Fruit fly (Drosophila melanogaster) whole organism, prepupa: ENCODE measurements around the gene CG10116.

Experiments used
- Blimp-1 ChIP-seq: fragments of 200-800 bp; sonication (Bioruptor generic); optimal IDR thresholded peaks from 3 replicates; lab custom pipeline; 2017; ENCODE audit warnings: missing biosample characterization, missing genetic modification characterization, mild to moderate bottlenecking, moderate library complexity, missing genetic modification reagents
- CG10631 ChIP-seq: fragments of 200-800 bp; sonication (Bioruptor generic); optimal IDR thresholded peaks from 2 replicates; lab custom pipeline; 2016; ENCODE audit warnings: missing biosample characterization, missing genetic modification characterization
- CG10669 ChIP-seq: fragments of 200-800 bp; sonication (Bioruptor generic); optimal IDR thresholded peaks from 3 replicates; lab custom pipeline; 2018; ENCODE audit warnings: missing biosample characterization, mild to moderate bottlenecking, missing genetic modification characterization, moderate library complexity
- CG11294 ChIP-seq: fragments of 200-800 bp; sonication (Bioruptor generic); IDR thresholded peaks from 2 replicates; pipeline ENCODE4 v1.3.6; 2022; ENCODE audit warnings: missing biosample characterization, missing genetic modification characterization
- CG11762 ChIP-seq: fragments of 200-800 bp; sonication (Bioruptor generic); optimal IDR thresholded peaks from 3 replicates; lab custom pipeline; 2016; ENCODE audit warnings: missing biosample characterization, missing genetic modification characterization; ENCODE audit not compliant: insufficient read depth
- CG11902 ChIP-seq: fragments of 200-800 bp; sonication (Bioruptor generic); optimal IDR thresholded peaks from 3 replicates; lab custom pipeline; 2016; ENCODE audit warnings: missing biosample characterization, missing genetic modification characterization
- CG15336 ChIP-seq: fragments of 200-800 bp; sonication (Bioruptor generic); IDR thresholded peaks from 2 replicates; pipeline ENCODE4 v1.3.6; 2022; ENCODE audit warnings: missing biosample characterization, missing genetic modification characterization
- CG1621 ChIP-seq: fragments of 200-800 bp; sonication (Bioruptor generic); optimal IDR thresholded peaks from 3 replicates; lab custom pipeline; 2018; ENCODE audit warnings: missing biosample characterization, mild to moderate bottlenecking, missing genetic modification characterization
- CG16779 ChIP-seq: fragments of 200-800 bp; sonication (Bioruptor generic); optimal IDR thresholded peaks from 3 replicates; lab custom pipeline; 2017; ENCODE audit warnings: missing biosample characterization, mild to moderate bottlenecking, missing genetic modification characterization
- CG3032 ChIP-seq: fragments of 200-800 bp; optimal IDR thresholded peaks from 2 replicates; lab custom pipeline; 2019; ENCODE audit warnings: missing biosample characterization, mild to moderate bottlenecking, missing genetic modification characterization, moderate library complexity
- CG31627 ChIP-seq: fragments of 200-800 bp; sonication (Bioruptor generic); optimal IDR thresholded peaks from 3 replicates; lab custom pipeline; 2016; ENCODE audit warnings: missing biosample characterization, missing genetic modification characterization
- CG32006 ChIP-seq: fragments of 200-800 bp; sonication (Bioruptor generic); optimal IDR thresholded peaks from 3 replicates; lab custom pipeline; 2017; ENCODE audit warnings: missing biosample characterization, mild to moderate bottlenecking, missing genetic modification characterization
- CG34406 ChIP-seq: fragments of 200-800 bp; sonication (Bioruptor generic); optimal IDR thresholded peaks from 3 replicates; lab custom pipeline; 2016; ENCODE audit warnings: missing biosample characterization, missing genetic modification characterization
- CG4318 ChIP-seq: fragments of 200-800 bp; sonication (Bioruptor generic); optimal IDR thresholded peaks from 3 replicates; lab custom pipeline; 2017; ENCODE audit warnings: missing biosample characterization, mild to moderate bottlenecking, missing genetic modification characterization
- CG6163 ChIP-seq: fragments of 200-800 bp; sonication (Bioruptor generic); IDR thresholded peaks from 3 replicates; pipeline ENCODE4 v1.3.6; 2022; ENCODE audit warnings: missing biosample characterization, missing genetic modification characterization
- CG6276 ChIP-seq: fragments of 200-800 bp; sonication (Bioruptor generic); optimal IDR thresholded peaks from 2 replicates; lab custom pipeline; 2017; ENCODE audit warnings: missing biosample characterization, mild to moderate bottlenecking, missing genetic modification characterization
- CG6792 ChIP-seq: fragments of 200-800 bp; sonication (Bioruptor generic); optimal IDR thresholded peaks from 3 replicates; lab custom pipeline; 2016; ENCODE audit warnings: missing biosample characterization, missing genetic modification characterization
- CG6808 ChIP-seq: fragments of 200-800 bp; sonication (Bioruptor generic); optimal IDR thresholded peaks from 3 replicates; lab custom pipeline; 2017; ENCODE audit warnings: missing biosample characterization, missing genetic modification characterization, mild to moderate bottlenecking, moderate library complexity, missing genetic modification reagents
- CG6854 ChIP-seq: fragments of 200-800 bp; sonication (Bioruptor generic); optimal IDR thresholded peaks from 2 replicates; lab custom pipeline; 2017; ENCODE audit warnings: missing biosample characterization, mild to moderate bottlenecking, missing genetic modification characterization
- CG8119 ChIP-seq: fragments of 200-800 bp; sonication (Bioruptor generic); IDR thresholded peaks from 3 replicates; pipeline ENCODE4 v1.3.6; 2022; ENCODE audit warnings: missing biosample characterization, missing genetic modification characterization
- CG8319 ChIP-seq: fragments of 200-800 bp; sonication (Bioruptor generic); optimal IDR thresholded peaks from 3 replicates; lab custom pipeline; 2016; ENCODE audit warnings: missing biosample characterization, missing genetic modification characterization
- CG9139 ChIP-seq: fragments of 200-800 bp; sonication (Bioruptor generic); optimal IDR thresholded peaks from 3 replicates; lab custom pipeline; 2017; ENCODE audit warnings: missing biosample characterization, mild to moderate bottlenecking, missing genetic modification characterization
- Eip75B ChIP-seq: fragments of 200-800 bp; sonication (Bioruptor generic); optimal IDR thresholded peaks from 3 replicates; lab custom pipeline; 2016; ENCODE audit warnings: missing biosample characterization, missing genetic modification characterization
- Eip78C ChIP-seq: fragments of 200-800 bp; sonication (Bioruptor generic); peaks from one replicate; lab custom pipeline; 2016; ENCODE audit warnings: missing biosample characterization, missing genetic modification characterization
- Eip93F ChIP-seq: fragments of 200-800 bp; sonication (Bioruptor generic); optimal IDR thresholded peaks from 2 replicates; lab custom pipeline; 2016; ENCODE audit warnings: missing biosample characterization, mild to moderate bottlenecking, missing genetic modification characterization
- Ets21C ChIP-seq: fragments of 200-800 bp; sonication (Bioruptor generic); optimal IDR thresholded peaks from 3 replicates; lab custom pipeline; 2016; ENCODE audit warnings: missing biosample characterization, missing genetic modification characterization
- Ets96B ChIP-seq: fragments of 200-800 bp; optimal IDR thresholded peaks from 2 replicates; lab custom pipeline; 2019; ENCODE audit warnings: missing biosample characterization, mild to moderate bottlenecking, missing genetic modification characterization, moderate library complexity
- Gug ChIP-seq: fragments of 200-800 bp; sonication (Bioruptor generic); IDR thresholded peaks from 2 replicates; pipeline ENCODE4 v1.3.6; 2022; ENCODE audit warnings: missing biosample characterization, missing genetic modification characterization
- Hr38 ChIP-seq: sonication (Bioruptor generic); optimal IDR thresholded peaks from 2 replicates; lab custom pipeline; 2016; ENCODE audit warnings: missing biosample characterization, missing genetic modification characterization
- Hr39 ChIP-seq: fragments of 200-800 bp; sonication (Bioruptor generic); optimal IDR thresholded peaks from 2 replicates; lab custom pipeline; 2016; ENCODE audit warnings: missing biosample characterization, missing genetic modification characterization
- Met ChIP-seq: fragments of 200-800 bp; sonication (Bioruptor generic); optimal IDR thresholded peaks from 3 replicates; lab custom pipeline; 2016; ENCODE audit warnings: missing biosample characterization, missing genetic modification characterization
- OdsH ChIP-seq: fragments of 200-800 bp; sonication (Bioruptor generic); optimal IDR thresholded peaks from 3 replicates; lab custom pipeline; 2016; ENCODE audit warnings: missing biosample characterization, missing genetic modification characterization
- Smox ChIP-seq: fragments of 200-800 bp; sonication (Bioruptor generic); optimal IDR thresholded peaks from 3 replicates; lab custom pipeline; 2016; ENCODE audit warnings: missing biosample characterization, missing genetic modification characterization
- Sox14 ChIP-seq: fragments of 200-800 bp; sonication (Bioruptor generic); optimal IDR thresholded peaks from 3 replicates; lab custom pipeline; 2016; ENCODE audit warnings: missing biosample characterization, missing genetic modification characterization
- Sox15 ChIP-seq: fragments of 200-800 bp; sonication (Bioruptor generic); optimal IDR thresholded peaks from 3 replicates; lab custom pipeline; 2016; ENCODE audit warnings: missing biosample characterization, missing genetic modification characterization
- achi ChIP-seq: fragments of 200-800 bp; sonication (Bioruptor generic); optimal IDR thresholded peaks from 3 replicates; lab custom pipeline; 2016; ENCODE audit warnings: missing biosample characterization, missing genetic modification characterization
- acj6 ChIP-seq: fragments of 200-800 bp; sonication (Bioruptor generic); optimal IDR thresholded peaks from 3 replicates; lab custom pipeline; 2016; ENCODE audit warnings: missing biosample characterization, missing genetic modification characterization
- cyc ChIP-seq: fragments of 200-800 bp; sonication (Bioruptor generic); optimal IDR thresholded peaks from 3 replicates; lab custom pipeline; 2016; ENCODE audit warnings: missing biosample characterization, missing genetic modification characterization
- dac ChIP-seq: fragments of 200-800 bp; sonication (Bioruptor generic); optimal IDR thresholded peaks from 2 replicates; lab custom pipeline; 2017; ENCODE audit warnings: missing biosample characterization, mild to moderate bottlenecking, missing genetic modification characterization
- dsx ChIP-seq: fragments of 200-800 bp; optimal IDR thresholded peaks from 3 replicates; lab custom pipeline; 2019; ENCODE audit warnings: missing biosample characterization, mild to moderate bottlenecking, missing genetic modification characterization, moderate library complexity; ENCODE audit not compliant: poor library complexity, severe bottlenecking
- eg ChIP-seq: fragments of 200-800 bp; sonication (Bioruptor generic); IDR thresholded peaks from 3 replicates; pipeline ENCODE4 v1.3.6; 2022; ENCODE audit warnings: missing biosample characterization, missing genetic modification characterization
- esn ChIP-seq: fragments of 200-800 bp; sonication (Bioruptor generic); optimal IDR thresholded peaks from 2 replicates; lab custom pipeline; 2016; ENCODE audit warnings: missing biosample characterization, mild to moderate bottlenecking, missing genetic modification characterization, moderate library complexity
- fd59A ChIP-seq: fragments of 200-800 bp; sonication (Bioruptor generic); optimal IDR thresholded peaks from 2 replicates; lab custom pipeline; 2017; ENCODE audit warnings: missing biosample characterization, mild to moderate bottlenecking, missing genetic modification characterization, missing genetic modification reagents
- lz ChIP-seq: fragments of 200-800 bp; sonication (Bioruptor generic); optimal IDR thresholded peaks from 3 replicates; lab custom pipeline; 2016; ENCODE audit warnings: missing biosample characterization, missing genetic modification characterization
- net ChIP-seq: fragments of 200-800 bp; sonication (Bioruptor generic); optimal IDR thresholded peaks from 3 replicates; lab custom pipeline; 2016; ENCODE audit warnings: missing biosample characterization, missing genetic modification characterization
- salr ChIP-seq, 2 experiments: fragments of 200-800 bp; sonication (Bioruptor generic); optimal IDR thresholded peaks; 3 replicates each; lab custom pipeline; 2016 to 2018; ENCODE audit warnings: missing biosample characterization in 2 of 2, missing genetic modification characterization in 2 of 2, mild to moderate bottlenecking in 1 of 2
- spab ChIP-seq: fragments of 200-800 bp; sonication (Bioruptor generic); optimal IDR thresholded peaks from 2 replicates; lab custom pipeline; 2017; ENCODE audit warnings: missing biosample characterization, mild to moderate bottlenecking, missing genetic modification characterization, missing genetic modification reagents
- ss ChIP-seq, 2 experiments: fragments of 200-800 bp; sonication (Bioruptor generic); optimal IDR thresholded peaks; 2 replicates in 1 of 2; 3 replicates in 1 of 2; lab custom pipeline; 2017 to 2018; ENCODE audit warnings: mild to moderate bottlenecking in 2 of 2, missing biosample characterization in 2 of 2, missing genetic modification characterization in 2 of 2, moderate library complexity in 1 of 2
- svp ChIP-seq: fragments of 200-800 bp; sonication (Bioruptor generic); peaks from one replicate; lab custom pipeline; 2016; ENCODE audit warnings: missing biosample characterization, missing genetic modification characterization
- topi ChIP-seq: fragments of 200-800 bp; sonication (Bioruptor generic); optimal IDR thresholded peaks from 3 replicates; lab custom pipeline; 2016; ENCODE audit warnings: missing biosample characterization, missing genetic modification characterization
- vri ChIP-seq: fragments of 200-800 bp; sonication (Bioruptor generic); optimal IDR thresholded peaks from 3 replicates; lab custom pipeline; 2016; ENCODE audit warnings: missing biosample characterization, mild to moderate bottlenecking, missing genetic modification characterization

The CG10116 gene

DNA sequence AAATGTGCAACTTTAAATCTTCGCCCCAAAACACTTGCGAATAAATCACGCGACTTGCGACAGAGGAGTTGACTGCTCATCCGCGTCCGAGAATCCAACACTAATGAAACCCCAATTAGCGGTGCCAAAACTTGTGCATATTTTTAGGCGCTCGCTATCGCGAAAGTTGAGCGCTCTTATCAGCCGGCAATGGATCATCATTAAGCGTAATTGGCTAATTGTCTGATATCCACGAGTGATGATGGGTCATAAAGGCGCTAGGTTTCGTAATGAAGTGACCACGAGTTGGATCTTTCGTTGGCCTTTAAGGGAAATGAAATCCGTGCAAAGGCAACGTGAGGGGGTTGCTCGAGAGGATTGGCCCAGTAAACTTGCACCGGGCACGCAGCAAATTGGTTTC is 2.3 kb downstream of the CG10116 start:
- TF ChIP-seq eg: no peak
- no peak for TF ChIP-seq CG6808 (GFP tag; lab: Kevin White, UChicago)
- TF ChIP-seq vri (GFP tag; lab: Kevin White, UChicago): peak; percentile 14

DNA sequence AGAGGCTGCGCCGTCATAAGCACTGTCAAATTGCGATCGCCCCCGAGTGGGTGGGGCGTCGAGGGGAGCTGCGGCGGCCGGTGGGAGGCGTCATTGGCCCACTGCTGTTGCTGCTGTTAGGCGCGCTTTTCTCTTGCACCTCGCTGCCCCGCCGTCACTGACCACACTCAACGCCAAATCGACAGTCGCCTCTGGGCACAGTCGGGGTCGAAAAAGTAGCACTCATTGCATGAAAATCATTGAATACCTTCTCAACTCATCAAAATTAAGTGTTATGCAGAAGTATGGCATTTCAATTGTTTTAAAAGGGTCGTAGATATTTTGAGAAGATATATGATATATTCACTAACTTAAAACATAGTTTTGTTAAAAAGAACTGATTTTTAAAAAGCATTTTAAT is 4.8 kb downstream of the CG10116 start:
- no peak for TF ChIP-seq spab (GFP tag; lab: Kevin White, UChicago)
- no peak for TF ChIP-seq esn (GFP tag; lab: Kevin White, UChicago)
- TF ChIP-seq CG6276 (GFP tag; lab: Kevin White, UChicago): peak; percentile 57
- no peak for TF ChIP-seq CG9139
- TF ChIP-seq fd59A (GFP tag; lab: Kevin White, UChicago): no peak
- TF ChIP-seq dsx (GFP tag; lab: Kevin White, UChicago): no peak
- no peak for TF ChIP-seq achi
- no peak for TF ChIP-seq dac (GFP tag; lab: Kevin White, UChicago)
- TF ChIP-seq CG6792 (GFP tag; lab: Kevin White, UChicago): no peak
- 0 out of 3 replicates have a peak, but pooled peaks have one; percentile 19 for TF ChIP-seq CG6163 (GFP tag; lab: Robert Waterston, UW)
- no peak for TF ChIP-seq CG10669
- TF ChIP-seq ss (GFP tag; optimal IDR thresholded peaks at IDR 0.05; lab: Kevin White, UChicago): no peak
- no peak for TF ChIP-seq Smox (GFP tag; lab: Kevin White, UChicago)
- TF ChIP-seq CG8119 (GFP tag; lab: Robert Waterston, UW): 0 out of 3 replicates have a peak, but pooled peaks have one; percentile 30
- no peak for TF ChIP-seq CG8319
- TF ChIP-seq Sox14 (GFP tag; lab: Kevin White, UChicago): no peak
- TF ChIP-seq acj6 (GFP tag; lab: Kevin White, UChicago): no peak
- TF ChIP-seq CG31627 (GFP tag; lab: Kevin White, UChicago): no peak
- no peak for TF ChIP-seq Met
- no peak for TF ChIP-seq Gug (GFP tag; lab: Robert Waterston, UW)
- TF ChIP-seq CG10631 (GFP tag; lab: Kevin White, UChicago): no peak
- no peak for TF ChIP-seq Blimp-1 (GFP tag; lab: Kevin White, UChicago)
- peak; percentile 20 for TF ChIP-seq Eip78C (GFP tag; lab: Kevin White, UChicago)
- no peak for TF ChIP-seq lz (GFP tag; lab: Kevin White, UChicago)
- no peak for TF ChIP-seq CG34406 (GFP tag; lab: Kevin White, UChicago)
- no peak for TF ChIP-seq Sox15
- TF ChIP-seq Ets21C (GFP tag; lab: Kevin White, UChicago): no peak
- no peak for TF ChIP-seq CG3032 (tag; lab: Kevin White, UChicago)
- TF ChIP-seq Eip93F (GFP tag; lab: Kevin White, UChicago): no peak
- TF ChIP-seq cyc (GFP tag; lab: Kevin White, UChicago): no peak
- no peak for TF ChIP-seq Ets96B (tag; lab: Kevin White, UChicago)
- TF ChIP-seq Hr39: peak; percentile 18
- no peak for TF ChIP-seq topi (GFP tag; lab: Kevin White, UChicago)
- TF ChIP-seq CG11294: peak; percentile 12; the same call in 1 of the 2 replicates
- TF ChIP-seq salr (GFP tag; optimal IDR thresholded peaks at IDR 0.05; lab: Kevin White, UChicago): peak in 1 of 2 experiments; percentile 24
- no peak for TF ChIP-seq CG4318 (GFP tag; lab: Kevin White, UChicago)
- no peak for TF ChIP-seq Eip75B (GFP tag; lab: Kevin White, UChicago)
- TF ChIP-seq svp (GFP tag; lab: Kevin White, UChicago): no peak
- no peak for TF ChIP-seq CG16779 (tag; lab: Kevin White, UChicago)
- TF ChIP-seq eg: peak; percentile 69
- TF ChIP-seq CG15336 (GFP tag; lab: Robert Waterston, UW): peak; percentile 49; the same call in 1 of the 2 replicates
- no peak for TF ChIP-seq CG6854 (GFP tag; lab: Kevin White, UChicago)
- no peak for TF ChIP-seq CG11902 (GFP tag; lab: Kevin White, UChicago)
- TF ChIP-seq Hr38 (GFP tag; lab: Kevin White, UChicago): no peak
- TF ChIP-seq CG1621 (tag; lab: Kevin White, UChicago): no peak
- peak; percentile 31 for TF ChIP-seq OdsH (GFP tag; lab: Kevin White, UChicago)
- TF ChIP-seq CG32006 (GFP tag; lab: Kevin White, UChicago): peak; percentile 70
- TF ChIP-seq net (GFP tag; lab: Kevin White, UChicago): peak; percentile 17
- TF ChIP-seq CG11762: no peak
